Worm (Caenorhabditis elegans): ENCODE data around the gene str-254.

DNA sequence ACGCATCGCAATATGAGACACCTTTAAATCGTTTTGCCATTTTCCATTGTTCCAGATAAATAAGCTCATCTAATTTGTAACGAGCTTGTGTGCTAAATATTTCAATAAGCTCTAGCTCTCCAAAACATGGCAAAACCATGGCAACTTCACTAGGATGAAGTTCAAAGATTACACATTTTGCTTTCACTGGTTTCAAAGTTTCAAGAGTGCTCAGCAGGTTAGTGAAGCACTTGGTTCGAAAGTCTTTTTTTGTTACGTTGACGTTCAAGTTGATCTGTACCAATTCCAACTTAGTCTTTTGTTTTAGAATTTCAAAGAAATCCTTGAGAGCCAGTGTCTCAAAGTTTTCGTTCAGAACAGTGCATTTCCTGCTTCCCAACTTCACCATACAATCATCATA is 10.9 kb downstream of the str-254 start, which contains the start of gene fbxa-18:
- TF ChIP-seq sea-1 (GFP tag; conservative IDR thresholded peaks at IDR 0.05) = no peak
- TF ChIP-seq hnd-1 (tag; optimal IDR thresholded peaks at IDR 0.05) = no peak
- no peak for TF ChIP-seq ceh-36 (tag; optimal IDR thresholded peaks at IDR 0.05)
- TF ChIP-seq ets-7 (tag; optimal IDR thresholded peaks at IDR 0.05) = no peak
- TF ChIP-seq tbx-11 (GFP tag; IDR thresholded peaks at IDR 0.05) = no peak
- TF ChIP-seq pes-1 (GFP tag; IDR thresholded peaks at IDR 0.05) = no peak
- TF ChIP-seq ama-1 (optimal IDR thresholded peaks at IDR 0.05) = no peak
- TF ChIP-seq hmg-4 (GFP tag; optimal IDR thresholded peaks at IDR 0.05) = no peak

Measured in whole organism, early embryonic.